Worm (Caenorhabditis elegans): ENCODE results near the gene mans-2.

mans-2 gene

DNA sequence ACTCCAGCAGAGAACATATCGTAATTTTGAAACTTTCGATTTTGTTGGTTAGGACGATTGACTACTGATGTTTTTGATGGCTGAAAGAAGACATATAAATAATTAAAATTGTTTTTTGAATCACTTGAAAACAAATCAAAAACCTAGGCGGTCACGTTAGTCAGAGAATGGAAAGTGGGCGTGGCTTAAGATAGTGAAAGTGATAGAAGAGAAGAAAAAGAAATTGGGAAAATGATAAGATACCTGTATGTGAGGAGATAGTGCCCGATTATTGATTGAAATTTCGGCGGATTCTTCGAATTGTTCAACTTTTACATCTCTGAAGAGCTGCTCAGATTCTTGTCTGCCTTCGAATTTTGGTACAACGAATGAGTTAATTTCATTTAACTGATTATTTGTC, 26.4 kb upstream of the mans-2 start:
- TF ChIP-seq hif-1 (tag; optimal IDR thresholded peaks at IDR 0.05) (no peak), Y48G9A.11 (GFP tag; IDR thresholded peaks at IDR 0.05) (no peak), pqm-1 (tag; optimal IDR thresholded peaks at IDR 0.05) (no peak), lin-15B (tag; optimal IDR thresholded peaks at IDR 0.05) (no peak), zfp-3 (GFP tag; conservative IDR thresholded peaks at IDR 0.05) (no peak), zip-11 (GFP tag; IDR thresholded peaks at IDR 0.05) (no peak), daf-8 (GFP tag; IDR thresholded peaks at IDR 0.05) (no peak), nhr-28 (tag; optimal IDR thresholded peaks at IDR 0.05) (peak; percentile 61), D1046.2 (GFP tag; IDR thresholded peaks at IDR 0.05) (no peak), unc-62 (GFP tag; optimal IDR thresholded peaks at IDR 0.05 in 1 of 2) (peak in 1 of 2 experiments; percentile 76), unc-62 (tag; optimal IDR thresholded peaks at IDR 0.05) (no peak), nhr-10 (tag; optimal IDR thresholded peaks at IDR 0.05) (no peak), nhr-11 (tag; optimal IDR thresholded peaks at IDR 0.05) (no peak), rbr-2 (tag; optimal IDR thresholded peaks at IDR 0.05) (no peak), duxl-1 (tag; optimal IDR thresholded peaks at IDR 0.05; ENCODE audit: poor library complexity) (no peak), hlh-30 (tag; optimal IDR thresholded peaks at IDR 0.05; ENCODE audit: insufficient read depth) (peak; percentile 5), vab-7 (GFP tag; IDR thresholded peaks at IDR 0.05) (no peak)

DNA sequence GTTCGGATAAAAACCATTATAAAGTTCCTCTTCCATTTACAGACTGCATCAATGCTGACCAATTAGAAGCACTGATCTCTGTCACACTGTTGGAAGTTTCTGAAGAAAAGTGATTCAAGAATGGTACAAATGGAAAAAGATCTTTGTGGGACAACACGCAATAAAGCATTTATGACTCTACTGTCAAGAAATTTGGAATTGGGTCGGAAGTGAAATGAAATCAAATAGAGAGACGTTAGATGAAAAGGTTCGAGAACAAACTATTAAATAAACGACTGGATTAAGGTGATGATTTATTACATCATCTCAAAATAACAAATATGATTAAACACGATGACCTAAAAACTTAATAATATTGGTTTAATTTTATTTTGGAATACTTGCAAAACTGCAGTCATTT, 21.2 kb upstream of the mans-2 start, which contains the start of gene F57F5.3:
Gene F57F5.3, minus strand, starts transcription at position 101 of the 400 bp plus-strand sequence.
- TF ChIP-seq egl-43 (GFP tag; IDR thresholded peaks at IDR 0.05), result no peak
- TF ChIP-seq nhr-42 (GFP tag; IDR thresholded peaks at IDR 0.05), result no peak
- no peak for TF ChIP-seq T26A8.4 (GFP tag; IDR thresholded peaks at IDR 0.05)
- no peak for TF ChIP-seq mep-1 (tag; optimal IDR thresholded peaks at IDR 0.05)
- TF ChIP-seq Y75B8A.6 (GFP tag; IDR thresholded peaks at IDR 0.05), result no peak
- TF ChIP-seq nhr-11 (tag; optimal IDR thresholded peaks at IDR 0.05), result no peak
- no peak for TF ChIP-seq snpc-4 (tag; optimal IDR thresholded peaks at IDR 0.05)
- no peak for TF ChIP-seq F49E8.2 (tag; optimal IDR thresholded peaks at IDR 0.05; ENCODE audit: borderline replicate concordance)
- no peak for TF ChIP-seq ZK337.2 (GFP tag; IDR thresholded peaks at IDR 0.05)
- TF ChIP-seq jun-1 (tag; optimal IDR thresholded peaks at IDR 0.05), result no peak
- TF ChIP-seq Y48G9A.11 (GFP tag; IDR thresholded peaks at IDR 0.05), result no peak
- no peak for TF ChIP-seq fos-1 (tag; optimal IDR thresholded peaks at IDR 0.05)
- TF ChIP-seq lir-3 (tag; optimal IDR thresholded peaks at IDR 0.05), result no peak
- TF ChIP-seq ceh-32 (tag; optimal IDR thresholded peaks at IDR 0.05; ENCODE audit: poor library complexity), result no peak
- no peak for TF ChIP-seq lin-15B (tag; optimal IDR thresholded peaks at IDR 0.05)
- no peak for TF ChIP-seq Y5F2A.4 (GFP tag; optimal IDR thresholded peaks at IDR 0.05)

DNA sequence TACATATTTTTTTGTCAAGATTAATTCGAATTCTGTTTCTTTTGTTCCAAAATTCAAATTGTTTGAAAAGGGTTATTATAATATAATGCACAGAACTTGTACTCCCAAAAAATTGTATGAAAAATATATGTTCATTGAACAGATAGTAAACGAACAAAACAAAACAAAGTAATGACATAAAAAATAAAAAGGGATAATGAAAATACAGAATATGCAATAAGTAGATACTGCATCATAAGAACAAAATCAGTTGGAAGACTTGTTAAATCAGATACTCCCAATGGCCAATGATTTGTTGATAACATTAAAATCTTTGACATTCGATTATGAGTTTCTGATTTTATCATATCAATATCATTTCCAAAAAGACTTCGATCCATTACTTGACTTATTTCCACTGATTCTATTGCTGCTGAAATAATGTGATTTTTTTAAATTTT, 19.2 kb upstream of the mans-2 start:
- TF ChIP-seq lsy-2 (tag; optimal IDR thresholded peaks at IDR 0.05) (peak in 1 of 2 experiments; percentile 16), nhr-28 (tag; optimal IDR thresholded peaks at IDR 0.05) (no peak), Y75B8A.6 (GFP tag; IDR thresholded peaks at IDR 0.05) (peak; percentile 88), attf-4 (tag; optimal IDR thresholded peaks at IDR 0.05) (peak; percentile 66), lin-38 (GFP tag; IDR thresholded peaks at IDR 0.05) (peak; percentile 58), lim-7 (GFP tag; IDR thresholded peaks at IDR 0.05) (0 out of 2 replicates have a peak, but pooled peaks have one; percentile 17), zag-1 (tag; optimal IDR thresholded peaks at IDR 0.05) (no peak), zfp-3 (GFP tag; conservative IDR thresholded peaks at IDR 0.05) (peak; percentile 99), T20F7.1 (GFP tag; optimal IDR thresholded peaks at IDR 0.05) (peak; percentile 74), dve-1 (tag; optimal IDR thresholded peaks at IDR 0.05; ENCODE audit: insufficient read depth) (peak; percentile 39), cey-2 (tag; optimal IDR thresholded peaks at IDR 0.05; ENCODE audit: borderline replicate concordance, insufficient read depth) (no peak), aha-1 (tag) (peak; percentile 32), nhr-48 (tag; optimal IDR thresholded peaks at IDR 0.05) (no peak), tra-1 (GFP tag; IDR thresholded peaks at IDR 0.05) (0 out of 2 replicates have a peak, but pooled peaks have one; percentile 59), ces-1 (GFP tag; optimal IDR thresholded peaks at IDR 0.05) (no peak), unc-130 (GFP tag; optimal IDR thresholded peaks at IDR 0.05) (no peak), daf-16 (GFP tag; optimal IDR thresholded peaks at IDR 0.05) (no peak), daf-16 (tag; optimal IDR thresholded peaks at IDR 0.05) (peak; percentile 53), fos-1 (tag; optimal IDR thresholded peaks at IDR 0.05) (peak; percentile 55), D1046.2 (GFP tag; IDR thresholded peaks at IDR 0.05) (no peak), unc-62 (GFP tag; optimal IDR thresholded peaks at IDR 0.05 in 1 of 2) (peak in 1 of 2 experiments; percentile 91), unc-62 (tag; optimal IDR thresholded peaks at IDR 0.05) (no peak), pha-4 (GFP tag; IDR thresholded peaks at IDR 0.05) (0 out of 2 replicates have a peak, but pooled peaks have one; percentile 36), pha-4 (tag; optimal IDR thresholded peaks at IDR 0.05) (no peak), Y105C5A.15 (GFP tag; IDR thresholded peaks at IDR 0.05) (peak; percentile 85), egl-27 (tag; optimal IDR thresholded peaks at IDR 0.05) (no peak)

Measured in whole organism, L4 larva.